Fruit fly (Drosophila melanogaster) whole organism, prepupa: Measurements from ENCODE around the gene Trf4-2.

Experiments used
- Blimp-1 ChIP-seq: fragments of 200-800 bp; sonication (Bioruptor generic); optimal IDR thresholded peaks from 3 replicates; lab custom pipeline; 2017; ENCODE audit warnings: missing biosample characterization, missing genetic modification characterization, mild to moderate bottlenecking, moderate library complexity, missing genetic modification reagents
- CG10669 ChIP-seq: fragments of 200-800 bp; sonication (Bioruptor generic); optimal IDR thresholded peaks from 3 replicates; lab custom pipeline; 2018; ENCODE audit warnings: missing biosample characterization, mild to moderate bottlenecking, missing genetic modification characterization, moderate library complexity
- CG11294 ChIP-seq: fragments of 200-800 bp; sonication (Bioruptor generic); IDR thresholded peaks from 2 replicates; pipeline ENCODE4 v1.3.6; 2022; ENCODE audit warnings: missing biosample characterization, missing genetic modification characterization
- CG11762 ChIP-seq: fragments of 200-800 bp; sonication (Bioruptor generic); optimal IDR thresholded peaks from 3 replicates; lab custom pipeline; 2016; ENCODE audit warnings: missing biosample characterization, missing genetic modification characterization; ENCODE audit not compliant: insufficient read depth
- CG11902 ChIP-seq: fragments of 200-800 bp; sonication (Bioruptor generic); optimal IDR thresholded peaks from 3 replicates; lab custom pipeline; 2016; ENCODE audit warnings: missing biosample characterization, missing genetic modification characterization
- CG15336 ChIP-seq: fragments of 200-800 bp; sonication (Bioruptor generic); IDR thresholded peaks from 2 replicates; pipeline ENCODE4 v1.3.6; 2022; ENCODE audit warnings: missing biosample characterization, missing genetic modification characterization
- CG1621 ChIP-seq: fragments of 200-800 bp; sonication (Bioruptor generic); optimal IDR thresholded peaks from 3 replicates; lab custom pipeline; 2018; ENCODE audit warnings: missing biosample characterization, mild to moderate bottlenecking, missing genetic modification characterization
- CG31627 ChIP-seq: fragments of 200-800 bp; sonication (Bioruptor generic); optimal IDR thresholded peaks from 3 replicates; lab custom pipeline; 2016; ENCODE audit warnings: missing biosample characterization, missing genetic modification characterization
- CG32006 ChIP-seq: fragments of 200-800 bp; sonication (Bioruptor generic); optimal IDR thresholded peaks from 3 replicates; lab custom pipeline; 2017; ENCODE audit warnings: missing biosample characterization, mild to moderate bottlenecking, missing genetic modification characterization
- CG3919 ChIP-seq: fragments of 200-800 bp; sonication (Bioruptor generic); optimal IDR thresholded peaks from 3 replicates; lab custom pipeline; 2016; ENCODE audit warnings: missing biosample characterization, missing genetic modification characterization
- CG4318 ChIP-seq: fragments of 200-800 bp; sonication (Bioruptor generic); optimal IDR thresholded peaks from 3 replicates; lab custom pipeline; 2017; ENCODE audit warnings: missing biosample characterization, mild to moderate bottlenecking, missing genetic modification characterization
- CG6163 ChIP-seq: fragments of 200-800 bp; sonication (Bioruptor generic); IDR thresholded peaks from 3 replicates; pipeline ENCODE4 v1.3.6; 2022; ENCODE audit warnings: missing biosample characterization, missing genetic modification characterization
- CG6276 ChIP-seq: fragments of 200-800 bp; sonication (Bioruptor generic); optimal IDR thresholded peaks from 2 replicates; lab custom pipeline; 2017; ENCODE audit warnings: missing biosample characterization, mild to moderate bottlenecking, missing genetic modification characterization
- CG6792 ChIP-seq: fragments of 200-800 bp; sonication (Bioruptor generic); optimal IDR thresholded peaks from 3 replicates; lab custom pipeline; 2016; ENCODE audit warnings: missing biosample characterization, missing genetic modification characterization
- CG6808 ChIP-seq: fragments of 200-800 bp; sonication (Bioruptor generic); optimal IDR thresholded peaks from 3 replicates; lab custom pipeline; 2017; ENCODE audit warnings: missing biosample characterization, missing genetic modification characterization, mild to moderate bottlenecking, moderate library complexity, missing genetic modification reagents
- CG6854 ChIP-seq: fragments of 200-800 bp; sonication (Bioruptor generic); optimal IDR thresholded peaks from 2 replicates; lab custom pipeline; 2017; ENCODE audit warnings: missing biosample characterization, mild to moderate bottlenecking, missing genetic modification characterization
- CG7368 ChIP-seq: fragments of 200-800 bp; sonication (Bioruptor generic); optimal IDR thresholded peaks from 3 replicates; lab custom pipeline; 2016; ENCODE audit warnings: missing biosample characterization, missing genetic modification characterization
- CG8119 ChIP-seq: fragments of 200-800 bp; sonication (Bioruptor generic); IDR thresholded peaks from 3 replicates; pipeline ENCODE4 v1.3.6; 2022; ENCODE audit warnings: missing biosample characterization, missing genetic modification characterization
- CG8319 ChIP-seq: fragments of 200-800 bp; sonication (Bioruptor generic); optimal IDR thresholded peaks from 3 replicates; lab custom pipeline; 2016; ENCODE audit warnings: missing biosample characterization, missing genetic modification characterization
- CG8632 ChIP-seq: fragments of 200-800 bp; sonication (Bioruptor generic); optimal IDR thresholded peaks from 3 replicates; lab custom pipeline; 2016; ENCODE audit warnings: missing biosample characterization, missing genetic modification characterization
- CG9139 ChIP-seq: fragments of 200-800 bp; sonication (Bioruptor generic); optimal IDR thresholded peaks from 3 replicates; lab custom pipeline; 2017; ENCODE audit warnings: missing biosample characterization, mild to moderate bottlenecking, missing genetic modification characterization
- Eip75B ChIP-seq: fragments of 200-800 bp; sonication (Bioruptor generic); optimal IDR thresholded peaks from 3 replicates; lab custom pipeline; 2016; ENCODE audit warnings: missing biosample characterization, missing genetic modification characterization
- Eip78C ChIP-seq: fragments of 200-800 bp; sonication (Bioruptor generic); peaks from one replicate; lab custom pipeline; 2016; ENCODE audit warnings: missing biosample characterization, missing genetic modification characterization
- Eip93F ChIP-seq: fragments of 200-800 bp; sonication (Bioruptor generic); optimal IDR thresholded peaks from 2 replicates; lab custom pipeline; 2016; ENCODE audit warnings: missing biosample characterization, mild to moderate bottlenecking, missing genetic modification characterization
- Ets21C ChIP-seq: fragments of 200-800 bp; sonication (Bioruptor generic); optimal IDR thresholded peaks from 3 replicates; lab custom pipeline; 2016; ENCODE audit warnings: missing biosample characterization, missing genetic modification characterization
- Ets96B ChIP-seq: fragments of 200-800 bp; optimal IDR thresholded peaks from 2 replicates; lab custom pipeline; 2019; ENCODE audit warnings: missing biosample characterization, mild to moderate bottlenecking, missing genetic modification characterization, moderate library complexity
- Gug ChIP-seq: fragments of 200-800 bp; sonication (Bioruptor generic); IDR thresholded peaks from 2 replicates; pipeline ENCODE4 v1.3.6; 2022; ENCODE audit warnings: missing biosample characterization, missing genetic modification characterization
- Hr39 ChIP-seq: fragments of 200-800 bp; sonication (Bioruptor generic); optimal IDR thresholded peaks from 2 replicates; lab custom pipeline; 2016; ENCODE audit warnings: missing biosample characterization, missing genetic modification characterization
- Hr4 ChIP-seq: fragments of 200-800 bp; sonication (Bioruptor generic); optimal IDR thresholded peaks from 3 replicates; lab custom pipeline; 2016; ENCODE audit warnings: missing biosample characterization, missing genetic modification characterization
- Lpt ChIP-seq: fragments of 200-800 bp; sonication (Bioruptor generic); optimal IDR thresholded peaks from 3 replicates; lab custom pipeline; 2016; ENCODE audit warnings: missing biosample characterization, missing genetic modification characterization
- OdsH ChIP-seq: fragments of 200-800 bp; sonication (Bioruptor generic); optimal IDR thresholded peaks from 3 replicates; lab custom pipeline; 2016; ENCODE audit warnings: missing biosample characterization, missing genetic modification characterization
- Smox ChIP-seq: fragments of 200-800 bp; sonication (Bioruptor generic); optimal IDR thresholded peaks from 3 replicates; lab custom pipeline; 2016; ENCODE audit warnings: missing biosample characterization, missing genetic modification characterization
- Sox14 ChIP-seq: fragments of 200-800 bp; sonication (Bioruptor generic); optimal IDR thresholded peaks from 3 replicates; lab custom pipeline; 2016; ENCODE audit warnings: missing biosample characterization, missing genetic modification characterization
- achi ChIP-seq: fragments of 200-800 bp; sonication (Bioruptor generic); optimal IDR thresholded peaks from 3 replicates; lab custom pipeline; 2016; ENCODE audit warnings: missing biosample characterization, missing genetic modification characterization
- acj6 ChIP-seq: fragments of 200-800 bp; sonication (Bioruptor generic); optimal IDR thresholded peaks from 3 replicates; lab custom pipeline; 2016; ENCODE audit warnings: missing biosample characterization, missing genetic modification characterization
- dsx ChIP-seq: fragments of 200-800 bp; optimal IDR thresholded peaks from 3 replicates; lab custom pipeline; 2019; ENCODE audit warnings: missing biosample characterization, mild to moderate bottlenecking, missing genetic modification characterization, moderate library complexity; ENCODE audit not compliant: poor library complexity, severe bottlenecking
- eg ChIP-seq: fragments of 200-800 bp; sonication (Bioruptor generic); IDR thresholded peaks from 3 replicates; pipeline ENCODE4 v1.3.6; 2022; ENCODE audit warnings: missing biosample characterization, missing genetic modification characterization
- esn ChIP-seq: fragments of 200-800 bp; sonication (Bioruptor generic); optimal IDR thresholded peaks from 2 replicates; lab custom pipeline; 2016; ENCODE audit warnings: missing biosample characterization, mild to moderate bottlenecking, missing genetic modification characterization, moderate library complexity
- fd85E ChIP-seq: fragments of 200-800 bp; sonication (Bioruptor generic); optimal IDR thresholded peaks from 3 replicates; lab custom pipeline; 2016; ENCODE audit warnings: missing biosample characterization, missing genetic modification characterization
- lz ChIP-seq: fragments of 200-800 bp; sonication (Bioruptor generic); optimal IDR thresholded peaks from 3 replicates; lab custom pipeline; 2016; ENCODE audit warnings: missing biosample characterization, missing genetic modification characterization
- net ChIP-seq: fragments of 200-800 bp; sonication (Bioruptor generic); optimal IDR thresholded peaks from 3 replicates; lab custom pipeline; 2016; ENCODE audit warnings: missing biosample characterization, missing genetic modification characterization
- pdm3 ChIP-seq: fragments of 200-800 bp; sonication (Bioruptor generic); optimal IDR thresholded peaks from 3 replicates; lab custom pipeline; 2016; ENCODE audit warnings: missing biosample characterization, missing genetic modification characterization
- spab ChIP-seq: fragments of 200-800 bp; sonication (Bioruptor generic); optimal IDR thresholded peaks from 2 replicates; lab custom pipeline; 2017; ENCODE audit warnings: missing biosample characterization, mild to moderate bottlenecking, missing genetic modification characterization, missing genetic modification reagents
- ss ChIP-seq, 2 experiments: fragments of 200-800 bp; sonication (Bioruptor generic); optimal IDR thresholded peaks; 2 replicates in 1 of 2; 3 replicates in 1 of 2; lab custom pipeline; 2017 to 2018; ENCODE audit warnings: mild to moderate bottlenecking in 2 of 2, missing biosample characterization in 2 of 2, missing genetic modification characterization in 2 of 2, moderate library complexity in 1 of 2
- svp ChIP-seq: fragments of 200-800 bp; sonication (Bioruptor generic); peaks from one replicate; lab custom pipeline; 2016; ENCODE audit warnings: missing biosample characterization, missing genetic modification characterization
- topi ChIP-seq: fragments of 200-800 bp; sonication (Bioruptor generic); optimal IDR thresholded peaks from 3 replicates; lab custom pipeline; 2016; ENCODE audit warnings: missing biosample characterization, missing genetic modification characterization

Gene Trf4-2

dm6 chr3R:24893320-24893955 is 31.6 kb upstream of the Trf4-2 start (continued):
- peak; percentile 88 for TF ChIP-seq esn (GFP tag; lab: Kevin White, UChicago)
- TF ChIP-seq Hr39 (GFP tag; lab: Kevin White, UChicago): peak; percentile 22
- peak; percentile 91 for TF ChIP-seq dsx (GFP tag; lab: Kevin White, UChicago)
- TF ChIP-seq pdm3 (GFP tag; lab: Kevin White, UChicago): peak; percentile 68
- peak; percentile 59 for TF ChIP-seq CG11902 (GFP tag; lab: Kevin White, UChicago)
- peak; percentile 27 for TF ChIP-seq fd85E
- peak; percentile 86 for TF ChIP-seq OdsH
- peak; percentile 87 for TF ChIP-seq svp
- peak; percentile 53 for TF ChIP-seq Eip75B
- peak; percentile 76 for TF ChIP-seq Gug (GFP tag; lab: Robert Waterston, UW)
- TF ChIP-seq Hr4 (GFP tag; lab: Kevin White, UChicago): peak; percentile 66
- peak; percentile 94 for TF ChIP-seq CG15336
- peak; percentile 91 for TF ChIP-seq spab
- peak; percentile 95 for TF ChIP-seq Eip78C (GFP tag; lab: Kevin White, UChicago)
- no peak for TF ChIP-seq Eip93F (GFP tag; lab: Kevin White, UChicago)
- peak; percentile 74 for TF ChIP-seq CG4318
- peak; percentile 91 for TF ChIP-seq CG6808 (GFP tag; lab: Kevin White, UChicago)
- peak; percentile 19 for TF ChIP-seq Ets21C (GFP tag; lab: Kevin White, UChicago)
- TF ChIP-seq CG8119 (GFP tag; lab: Robert Waterston, UW): peak; percentile 95
- TF ChIP-seq CG6163 (GFP tag; lab: Robert Waterston, UW): peak; percentile 81; the same call in 2 of the 3 replicates
- TF ChIP-seq, all 60 proteins: peak for 58

dm6 chr3R:24894419-24895206 is 30.4 kb upstream of the Trf4-2 start, which contains the start of the genes CG31121 and CG11069:
Gene CG31121, minus strand, starts transcription at chr3R:24894605.
Gene CG11069, plus strand, starts transcription at chr3R:24894742.
- TF ChIP-seq CG11762 (GFP tag; lab: Kevin White, UChicago) (peak; percentile 3), CG7368 (GFP tag; lab: Kevin White, UChicago) (no peak), CG11294 (GFP tag; lab: Robert Waterston, UW) (no peak), Lpt (GFP tag; lab: Kevin White, UChicago) (no peak), CG6163 (GFP tag; lab: Robert Waterston, UW) (peak; percentile 28; the same call in 1 of the 3 replicates), CG6792 (GFP tag; lab: Kevin White, UChicago) (no peak), CG6854 (GFP tag; lab: Kevin White, UChicago) (no peak), CG10669 (no peak), Eip78C (GFP tag; lab: Kevin White, UChicago) (peak; percentile 68), Blimp-1 (no peak), CG31627 (no peak), acj6 (GFP tag; lab: Kevin White, UChicago) (no peak), CG9139 (GFP tag; lab: Kevin White, UChicago) (no peak), Sox14 (no peak), ss (GFP tag; optimal IDR thresholded peaks at IDR 0.05; lab: Kevin White, UChicago) (peak in 1 of 2 experiments; percentile 3), CG8319 (GFP tag; lab: Kevin White, UChicago) (no peak), eg (GFP tag; lab: Robert Waterston, UW) (peak; percentile 59; the same call in 1 of the 3 replicates), Ets21C (GFP tag; lab: Kevin White, UChicago) (no peak), Eip93F (GFP tag; lab: Kevin White, UChicago) (no peak), svp (no peak), CG1621 (tag; lab: Kevin White, UChicago) (peak; percentile 1), CG4318 (no peak), CG11902 (GFP tag; lab: Kevin White, UChicago) (no peak), CG8632 (GFP tag; lab: Kevin White, UChicago) (no peak), Hr4 (GFP tag; lab: Kevin White, UChicago) (no peak), net (GFP tag; lab: Kevin White, UChicago) (peak; percentile 9), fd85E (no peak), CG6808 (GFP tag; lab: Kevin White, UChicago) (no peak), dsx (GFP tag; lab: Kevin White, UChicago) (peak; percentile 9), topi (peak; percentile 10), Ets96B (tag; lab: Kevin White, UChicago) (no peak), OdsH (no peak), Smox (no peak), achi (GFP tag; lab: Kevin White, UChicago) (no peak), CG6276 (GFP tag; lab: Kevin White, UChicago) (no peak), lz (no peak), CG32006 (no peak), Hr39 (GFP tag; lab: Kevin White, UChicago) (no peak), CG3919 (peak; percentile 6)
